Fruit fly (Drosophila melanogaster) whole organism, embryonic: Measurements from ENCODE around the gene CG46460.
A peak's percentile ranks its signal among the peaks of the same experiment; 100 is the strongest.

Experiments
- CG10274 ChIP-seq: fragments of 200-800 bp; sonication (Bioruptor generic); optimal IDR thresholded peaks from 3 replicates; lab custom pipeline; 2017; ENCODE audit warnings: missing biosample characterization, mild to moderate bottlenecking, missing genetic modification characterization
- CG10431 ChIP-seq: fragments of 200-800 bp; sonication (Bioruptor generic); optimal IDR thresholded peaks from 3 replicates; lab custom pipeline; 2018; ENCODE audit warnings: missing biosample characterization, mild to moderate bottlenecking, missing genetic modification characterization
- CG11247 ChIP-seq: fragments of 200-800 bp; sonication (Bioruptor generic); IDR thresholded peaks from 2 replicates; pipeline ENCODE4 v1.3.6; 2022; ENCODE audit warnings: missing biosample characterization, missing genetic modification characterization
- CG11456 ChIP-seq: fragments of 200-800 bp; sonication (Bioruptor generic); IDR thresholded peaks from 3 replicates; pipeline ENCODE4 v1.3.6; 2022; ENCODE audit warnings: missing biosample characterization, missing genetic modification characterization
- CG11695 ChIP-seq: fragments of 200-800 bp; sonication (Bioruptor generic); IDR thresholded peaks from 3 replicates; pipeline ENCODE4 v1.3.6; 2022; ENCODE audit warnings: missing biosample characterization, missing genetic modification characterization
- CG12071 ChIP-seq: fragments of 200-800 bp; sonication (Bioruptor generic); optimal IDR thresholded peaks from 3 replicates; lab custom pipeline; 2018; ENCODE audit warnings: missing biosample characterization, mild to moderate bottlenecking, missing genetic modification characterization
- CG12104 ChIP-seq: fragments of 200-800 bp; sonication (Bioruptor generic); optimal IDR thresholded peaks from 3 replicates; lab custom pipeline; 2016; ENCODE audit warnings: missing biosample characterization, missing genetic modification characterization
- CG15011 ChIP-seq: fragments of 200-800 bp; sonication (Bioruptor generic); optimal IDR thresholded peaks from 3 replicates; lab custom pipeline; 2018; ENCODE audit warnings: missing biosample characterization, mild to moderate bottlenecking, missing genetic modification characterization
- CG1529 ChIP-seq: fragments of 200-800 bp; sonication (Bioruptor generic); optimal IDR thresholded peaks from 3 replicates; lab custom pipeline; 2018; ENCODE audit warnings: missing biosample characterization, missing genetic modification characterization
- CG17385 ChIP-seq: fragments of 200-800 bp; sonication (Bioruptor generic); optimal IDR thresholded peaks from 3 replicates; lab custom pipeline; 2018; ENCODE audit warnings: missing biosample characterization, mild to moderate bottlenecking, missing genetic modification characterization
- CG17802 ChIP-seq: fragments of 200-800 bp; sonication (Bioruptor generic); optimal IDR thresholded peaks from 2 replicates; lab custom pipeline; 2018; ENCODE audit warnings: missing biosample characterization, mild to moderate bottlenecking, missing genetic modification characterization, moderate library complexity
- CG17912 ChIP-seq: fragments of 200-800 bp; sonication (Bioruptor generic); optimal IDR thresholded peaks from 2 replicates; lab custom pipeline; 2018; ENCODE audit warnings: missing biosample characterization, mild to moderate bottlenecking, missing genetic modification characterization
- CG1792 ChIP-seq: fragments of 200-800 bp; sonication (Bioruptor generic); optimal IDR thresholded peaks from 2 replicates; lab custom pipeline; 2016; ENCODE audit warnings: missing biosample characterization, missing genetic modification characterization
- CG18599 ChIP-seq: fragments of 200-800 bp; sonication (Bioruptor generic); optimal IDR thresholded peaks from 3 replicates; lab custom pipeline; 2017; ENCODE audit warnings: missing biosample characterization, missing genetic modification characterization, mild to moderate bottlenecking, moderate library complexity, missing genetic modification reagents
- CG31365 ChIP-seq: fragments of 200-800 bp; sonication (Bioruptor generic); optimal IDR thresholded peaks from 2 replicates; lab custom pipeline; 2018; ENCODE audit warnings: missing biosample characterization, mild to moderate bottlenecking, missing genetic modification characterization
- CG3407 ChIP-seq: fragments of 200-800 bp; sonication (Bioruptor generic); optimal IDR thresholded peaks from 2 replicates; lab custom pipeline; 2018; ENCODE audit warnings: missing biosample characterization, mild to moderate bottlenecking, missing genetic modification characterization
- CG43689 ChIP-seq: fragments of 200-800 bp; sonication (Bioruptor generic); IDR thresholded peaks from 2 replicates; pipeline ENCODE4 v1.3.6; 2022; ENCODE audit warnings: missing biosample characterization, missing genetic modification characterization
- CG5245 ChIP-seq: fragments of 200-800 bp; sonication (Bioruptor generic); optimal IDR thresholded peaks from 3 replicates; lab custom pipeline; 2016; ENCODE audit warnings: missing biosample characterization, missing genetic modification characterization
- CG6272 ChIP-seq: fragments of 200-800 bp; sonication (Bioruptor generic); IDR thresholded peaks from 2 replicates; pipeline ENCODE4 v1.3.6; 2022; ENCODE audit warnings: missing biosample characterization, missing genetic modification characterization
- CG6854 ChIP-seq: fragments of 200-800 bp; sonication (Bioruptor generic); optimal IDR thresholded peaks from 3 replicates; lab custom pipeline; 2017; ENCODE audit warnings: missing biosample characterization, mild to moderate bottlenecking, missing genetic modification characterization
- CG7786 ChIP-seq: fragments of 200-800 bp; sonication (Bioruptor generic); optimal IDR thresholded peaks from 2 replicates; lab custom pipeline; 2016; ENCODE audit warnings: missing biosample characterization, missing genetic modification characterization
- CG7839 ChIP-seq: fragments of 200-800 bp; sonication (Bioruptor generic); optimal IDR thresholded peaks from 3 replicates; lab custom pipeline; 2018; ENCODE audit warnings: missing biosample characterization, mild to moderate bottlenecking, missing genetic modification characterization, moderate library complexity
- CG8089 ChIP-seq: fragments of 200-800 bp; sonication (Bioruptor generic); optimal IDR thresholded peaks from 3 replicates; lab custom pipeline; 2016; ENCODE audit warnings: missing biosample characterization, missing genetic modification characterization
- CG9437 ChIP-seq: fragments of 200-800 bp; sonication (Bioruptor generic); optimal IDR thresholded peaks from 2 replicates; lab custom pipeline; 2018; ENCODE audit warnings: missing biosample characterization, mild to moderate bottlenecking, missing genetic modification characterization
- CG9797 ChIP-seq: fragments of 200-800 bp; sonication (Bioruptor generic); optimal IDR thresholded peaks from 3 replicates; lab custom pipeline; 2018; ENCODE audit warnings: missing biosample characterization, mild to moderate bottlenecking, missing genetic modification characterization
- CkIIα-i1 ChIP-seq: fragments of 200-800 bp; sonication (Bioruptor generic); IDR thresholded peaks from 2 replicates; pipeline ENCODE4 v1.3.6; 2022; ENCODE audit warnings: missing biosample characterization, missing genetic modification characterization
- Deaf1 ChIP-seq: fragments of 200-800 bp; optimal IDR thresholded peaks from 3 replicates; lab custom pipeline; 2019; ENCODE audit warnings: missing biosample characterization, mild to moderate bottlenecking, missing genetic modification characterization, moderate library complexity
- Dfd ChIP-seq, 2 experiments: fragments of >200 bp; optimal IDR thresholded peaks; 2 replicates each; lab custom pipeline; 2017; ENCODE audit warnings: missing biosample characterization in 2 of 2, missing genetic modification characterization in 2 of 2
- Dip2 ChIP-seq: fragments of 200-800 bp; sonication (Bioruptor generic); IDR thresholded peaks from 2 replicates; pipeline ENCODE4 v1.3.6; 2022; ENCODE audit warnings: missing biosample characterization, missing genetic modification characterization
- Doc3 ChIP-seq: fragments of 200-800 bp; sonication (Bioruptor generic); IDR thresholded peaks from 3 replicates; pipeline ENCODE4 v1.3.6; 2022; ENCODE audit warnings: missing biosample characterization, missing genetic modification characterization; ENCODE audit not compliant: partially characterized antibody
- Drgx ChIP-seq: fragments of 200-800 bp; sonication (Bioruptor generic); IDR thresholded peaks from 2 replicates; pipeline ENCODE4 v1.3.6; 2022; ENCODE audit warnings: missing biosample characterization, missing genetic modification characterization
- Ets97D ChIP-seq: fragments of 200-800 bp; sonication (Bioruptor generic); optimal IDR thresholded peaks from 3 replicates; lab custom pipeline; 2016; ENCODE audit warnings: missing biosample characterization, missing genetic modification characterization
- Hr3 ChIP-seq: fragments of 200-800 bp; sonication (Bioruptor generic); optimal IDR thresholded peaks from 3 replicates; lab custom pipeline; 2016; ENCODE audit warnings: missing biosample characterization, missing genetic modification characterization
- Hsf ChIP-seq: fragments of 200-800 bp; sonication (Bioruptor generic); optimal IDR thresholded peaks from 3 replicates; lab custom pipeline; 2016; ENCODE audit warnings: missing biosample characterization, missing genetic modification characterization
- Jarid2 ChIP-seq: fragments of 200-800 bp; sonication (Bioruptor generic); optimal IDR thresholded peaks from 3 replicates; lab custom pipeline; 2017; ENCODE audit warnings: mild to moderate bottlenecking, missing biosample characterization, missing genetic modification reagents, missing genetic modification characterization
- MTF-1 ChIP-seq: fragments of 200-800 bp; sonication (Bioruptor generic); optimal IDR thresholded peaks from 2 replicates; lab custom pipeline; 2018; ENCODE audit warnings: missing biosample characterization, mild to moderate bottlenecking, missing genetic modification characterization, borderline replicate concordance
- Meics ChIP-seq: fragments of 200-800 bp; sonication (Bioruptor generic); optimal IDR thresholded peaks from 2 replicates; lab custom pipeline; 2017; ENCODE audit warnings: missing biosample characterization, mild to moderate bottlenecking, missing genetic modification characterization
- Pdp1 ChIP-seq, 2 experiments: fragments of 200-800 bp; sonication (Bioruptor generic); optimal IDR thresholded peaks; 3 replicates each; lab custom pipeline; 2016; ENCODE audit warnings: missing biosample characterization in 2 of 2, missing genetic modification characterization in 2 of 2, mild to moderate bottlenecking in 1 of 2, moderate library complexity in 1 of 2
- Ravus ChIP-seq: fragments of 200-800 bp; sonication (Bioruptor generic); IDR thresholded peaks from 2 replicates; pipeline ENCODE4 v1.3.6; 2022; ENCODE audit warnings: missing biosample characterization, missing genetic modification characterization
- al ChIP-seq: fragments of 200-800 bp; sonication (Bioruptor generic); IDR thresholded peaks from 2 replicates; pipeline ENCODE4 v1.3.6; 2022; ENCODE audit warnings: missing biosample characterization, missing genetic modification characterization
- ase ChIP-seq: fragments of 200-800 bp; sonication (Bioruptor generic); IDR thresholded peaks from 3 replicates; pipeline ENCODE4 v1.3.6; 2022; ENCODE audit warnings: missing biosample characterization, missing genetic modification characterization
- ash1 ChIP-seq: fragments of 200-800 bp; sonication (Bioruptor generic); optimal IDR thresholded peaks from 2 replicates; lab custom pipeline; 2018; ENCODE audit warnings: missing biosample characterization, mild to moderate bottlenecking, missing genetic modification characterization
- chn ChIP-seq: fragments of 200-800 bp; sonication (Bioruptor generic); optimal IDR thresholded peaks from 2 replicates; lab custom pipeline; 2016; ENCODE audit warnings: missing biosample characterization, missing genetic modification characterization
- crol ChIP-seq: fragments of 200-800 bp; sonication (Bioruptor generic); IDR thresholded peaks from 2 replicates; pipeline ENCODE4 v1.3.6; 2022; ENCODE audit warnings: missing biosample characterization, missing genetic modification characterization
- ems ChIP-seq: fragments of 200-800 bp; sonication (Bioruptor generic); optimal IDR thresholded peaks from 3 replicates; lab custom pipeline; 2016; ENCODE audit warnings: missing biosample characterization, missing genetic modification characterization
- fru ChIP-seq: fragments of >200 bp; optimal IDR thresholded peaks from 2 replicates; lab custom pipeline; 2017
- grn ChIP-seq: fragments of 200-800 bp; sonication (Bioruptor generic); optimal IDR thresholded peaks from 3 replicates; lab custom pipeline; 2017; ENCODE audit warnings: missing biosample characterization, missing genetic modification characterization
- gsb-n ChIP-seq: fragments of 200-800 bp; sonication (Bioruptor generic); optimal IDR thresholded peaks from 3 replicates; lab custom pipeline; 2018; ENCODE audit warnings: missing biosample characterization, mild to moderate bottlenecking, missing genetic modification characterization
- kay ChIP-seq: fragments of 200-800 bp; sonication (Bioruptor generic); optimal IDR thresholded peaks from 2 replicates; lab custom pipeline; 2016; ENCODE audit warnings: missing biosample characterization, missing genetic modification characterization
- lab ChIP-seq: fragments of 200-800 bp; sonication (Bioruptor generic); optimal IDR thresholded peaks from 3 replicates; lab custom pipeline; 2017; ENCODE audit warnings: missing biosample characterization, missing genetic modification characterization, mild to moderate bottlenecking, moderate library complexity, missing genetic modification reagents
- salm ChIP-seq: fragments of 200-800 bp; sonication (Bioruptor generic); optimal IDR thresholded peaks from 2 replicates; lab custom pipeline; 2018; ENCODE audit warnings: missing biosample characterization, mild to moderate bottlenecking, missing genetic modification characterization
- tx ChIP-seq: fragments of 200-800 bp; sonication (Bioruptor generic); optimal IDR thresholded peaks from 2 replicates; lab custom pipeline; 2016; ENCODE audit warnings: missing biosample characterization, missing genetic modification characterization
- vfl ChIP-seq: fragments of 200-800 bp; sonication (Bioruptor generic); optimal IDR thresholded peaks from 2 replicates; lab custom pipeline; 2016; ENCODE audit warnings: missing biosample characterization, missing genetic modification characterization

CG46460 gene

DNA sequence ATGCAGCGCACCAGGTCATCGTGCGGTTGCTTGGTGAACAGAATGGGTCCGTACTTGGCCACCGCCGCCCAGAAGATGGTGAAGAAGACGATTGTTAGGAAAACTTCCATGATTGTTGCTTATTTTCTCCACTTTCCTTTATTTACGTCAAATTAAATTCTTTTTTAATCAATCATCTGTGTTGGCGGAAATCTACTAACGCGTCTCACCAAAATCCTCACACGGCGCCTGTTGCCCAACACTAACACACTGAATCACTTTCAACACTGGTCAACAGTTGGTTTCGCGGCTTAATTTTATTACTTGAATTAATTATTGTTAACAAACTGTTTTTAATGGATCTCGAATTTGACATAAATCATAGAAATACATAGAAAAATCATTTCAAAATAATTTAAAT, 40.4 kb downstream of the CG46460 start, which contains the start of gene VhaM9.7-c (continued):
- no peak for TF ChIP-seq CG6272
- no peak for TF ChIP-seq al (GFP tag; lab: Robert Waterston, UW)
- TF ChIP-seq Ravus (GFP tag; lab: Robert Waterston, UW), result no peak
- no peak for TF ChIP-seq CG11456 (GFP tag; lab: Robert Waterston, UW)
- no peak for TF ChIP-seq chn (GFP tag; lab: Kevin White, UChicago)
- no peak for TF ChIP-seq Doc3
- peak; percentile 24 for TF ChIP-seq gsb-n
- TF ChIP-seq ems (GFP tag; lab: Kevin White, UChicago), result peak; percentile 10
- TF ChIP-seq CG1792 (GFP tag; lab: Kevin White, UChicago), result no peak
- peak; percentile 45 for TF ChIP-seq CG7786 (GFP tag; lab: Kevin White, UChicago)
- no peak for TF ChIP-seq CG12104
- TF ChIP-seq ase (GFP tag; lab: Robert Waterston, UW), result no peak
- no peak for TF ChIP-seq CG10274 (GFP tag; lab: Kevin White, UChicago)
- TF ChIP-seq Jarid2 (GFP tag; lab: Kevin White, UChicago), result no peak
- TF ChIP-seq Dfd (GFP tag; optimal IDR thresholded peaks at IDR 0.05; lab: Kevin White, UChicago), result no peak
- TF ChIP-seq vfl, result peak; percentile 44
- peak; percentile 56 for TF ChIP-seq CG17385 (GFP tag; lab: Kevin White, UChicago)
- TF ChIP-seq CG10431 (GFP tag; lab: Kevin White, UChicago), result no peak
- TF ChIP-seq kay (GFP tag; lab: Kevin White, UChicago), result no peak
- peak; percentile 13 for TF ChIP-seq CG9437 (GFP tag; lab: Kevin White, UChicago)
- no peak for TF ChIP-seq CG17802 (tag; lab: Kevin White, UChicago)
- no peak for TF ChIP-seq crol (GFP tag; lab: Robert Waterston, UW)
- TF ChIP-seq Hsf (GFP tag; lab: Kevin White, UChicago), result peak; percentile 22
- no peak for TF ChIP-seq CG11695 (GFP tag; lab: Robert Waterston, UW)
- no peak for TF ChIP-seq CG6854 (GFP tag; lab: Kevin White, UChicago)
- no peak for TF ChIP-seq CG7839 (tag; lab: Kevin White, UChicago)
- no peak for TF ChIP-seq CG31365
- TF ChIP-seq fru (lab: Kevin White, UChicago), result no peak
- TF ChIP-seq CG5245, result no peak
- TF ChIP-seq Meics (GFP tag; lab: Kevin White, UChicago), result peak; percentile 15
- peak; percentile 17 for TF ChIP-seq Hr3 (GFP tag; lab: Kevin White, UChicago)
- no peak for TF ChIP-seq CG12071
- no peak for TF ChIP-seq tx
- peak; percentile 19 for TF ChIP-seq CG8089 (GFP tag; lab: Kevin White, UChicago)
- no peak for TF ChIP-seq grn (GFP tag; lab: Kevin White, UChicago)
- peak; percentile 52 for TF ChIP-seq CG9797 (GFP tag; lab: Kevin White, UChicago)
- no peak for TF ChIP-seq CG15011 (GFP tag; lab: Kevin White, UChicago)
- TF ChIP-seq CG18599 (GFP tag; lab: Kevin White, UChicago), result peak; percentile 28
- TF ChIP-seq CG1529 (GFP tag; lab: Kevin White, UChicago), result no peak
- TF ChIP-seq CG11247 (GFP tag; lab: Robert Waterston, UW), result no peak
- no peak for TF ChIP-seq ash1 (GFP tag; lab: Kevin White, UChicago)
- peak; percentile 65 for TF ChIP-seq Ets97D (GFP tag; lab: Kevin White, UChicago)
- TF ChIP-seq lab (GFP tag; lab: Kevin White, UChicago), result peak; percentile 63
- TF ChIP-seq Drgx (GFP tag; lab: Robert Waterston, UW), result no peak
- TF ChIP-seq Pdp1 (GFP tag; optimal IDR thresholded peaks at IDR 0.05; lab: Kevin White, UChicago), result peak; percentile 29 to 50
- peak; percentile 11 for TF ChIP-seq CG17912 (GFP tag; lab: Kevin White, UChicago)
- no peak for TF ChIP-seq MTF-1 (GFP tag; lab: Kevin White, UChicago)
- no peak for TF ChIP-seq Dip2 (GFP tag; lab: Robert Waterston, UW)
- no peak for TF ChIP-seq salm (tag; lab: Kevin White, UChicago)
- no peak for TF ChIP-seq CG43689
- no peak for TF ChIP-seq Deaf1 (tag; lab: Kevin White, UChicago)
- TF ChIP-seq CG3407 (GFP tag; lab: Kevin White, UChicago), result no peak
- TF ChIP-seq CkIIα-i1, result no peak
